Worm (Caenorhabditis elegans) whole organism, late embryonic: Measurements from ENCODE around the gene F47B8.10.

Source experiments
- ama-1 ChIP-seq: fragments of 150-350 bp; optimal IDR thresholded peaks from 2 replicates; lab custom pipeline; 2014
- ceh-34 ChIP-seq: sonication (generic microtip); optimal IDR thresholded peaks from 2 replicates; lab custom pipeline; 2016; ENCODE audit warnings: mild to moderate bottlenecking, missing genetic modification characterization, missing compliant biosample characterization
- fkh-10 ChIP-seq: fragments of 150-350 bp; optimal IDR thresholded peaks from 2 replicates; lab custom pipeline; 2014; ENCODE audit warnings: missing biosample characterization, missing genetic modification reagents, missing genetic modification characterization
- hlh-30 ChIP-seq: sonication (generic microtip); optimal IDR thresholded peaks from 2 replicates; lab custom pipeline; 2017; ENCODE audit warnings: antibody characterized with exemption, missing genetic modification characterization, missing compliant biosample characterization; ENCODE audit not compliant: insufficient read depth
- hlh-8 ChIP-seq: sonication (generic microtip); optimal IDR thresholded peaks from 2 replicates; lab custom pipeline; 2016; ENCODE audit warnings: missing genotype, missing genetic modification characterization, missing compliant biosample characterization
- lin-11 ChIP-seq: fragments of 200-800 bp; sonication (Bioruptor generic); optimal IDR thresholded peaks from 2 replicates; lab custom pipeline; 2018; ENCODE audit warnings: mild to moderate bottlenecking, missing genetic modification characterization, missing compliant biosample characterization
- madf-2 ChIP-seq: sonication (generic microtip); optimal IDR thresholded peaks from 2 replicates; lab custom pipeline; 2017; ENCODE audit warnings: missing genetic modification characterization, missing compliant biosample characterization
- nfya-1 ChIP-seq: sonication (generic microtip); optimal IDR thresholded peaks from 2 replicates; lab custom pipeline; 2017; ENCODE audit warnings: missing genetic modification characterization, mild to moderate bottlenecking, missing compliant biosample characterization, antibody characterized with exemption, moderate library complexity
- ref-2 ChIP-seq: sonication (generic microtip); optimal IDR thresholded peaks from 2 replicates; lab custom pipeline; 2016; ENCODE audit warnings: missing genetic modification characterization, missing compliant biosample characterization

ce11 chrV:14369412-14369811 lies 27.6 kb downstream of the F47B8.10 start:
- TF ChIP-seq fkh-10 = no peak
- TF ChIP-seq hlh-30 (tag; lab: Kevin White, UChicago) = no peak
- TF ChIP-seq ref-2 (tag; lab: Kevin White, UChicago) = no peak
- TF ChIP-seq ceh-34 (tag; lab: Kevin White, UChicago) = no peak
- TF ChIP-seq ama-1 (lab: Kevin White, UChicago) = no peak
- no peak for TF ChIP-seq hlh-8
- TF ChIP-seq nfya-1 (tag; lab: Kevin White, UChicago) = no peak
- no peak for TF ChIP-seq lin-11 (tag; lab: Kevin White, UChicago)
- TF ChIP-seq madf-2 (tag; lab: Kevin White, UChicago) = no peak
